Worm (Caenorhabditis elegans): Measurements from ENCODE around the gene Y53F4B.23.
"Not testable (repeated sequence)": the region's sequence is repeated elsewhere in the genome, so short reads cannot be mapped to it uniquely, and the experiment has no call there.

Y53F4B.23 gene

DNA sequence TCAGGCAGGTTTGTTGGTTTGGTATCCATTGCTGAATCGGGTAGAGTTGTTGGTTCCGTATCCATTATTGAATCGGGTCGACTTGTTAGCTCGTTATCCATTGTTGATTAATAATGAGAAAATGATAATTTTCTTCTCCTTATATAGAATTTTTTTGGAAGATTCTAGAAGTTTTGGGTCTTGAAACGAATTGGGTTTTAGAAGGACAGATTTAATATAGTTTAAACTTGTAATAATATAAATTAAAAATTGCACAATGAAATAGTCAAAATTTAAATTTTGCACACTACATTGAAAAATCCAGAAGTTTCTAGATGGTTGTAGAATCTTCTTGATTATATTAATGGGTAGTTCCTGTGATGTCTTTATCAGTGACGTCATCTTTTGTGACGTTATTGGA, 16.6 kb downstream of the Y53F4B.23 start, which contains the start of gene Y53F4B.26:
TSS of gene Y53F4B.26 (minus strand) at position 101 of the 400 bp plus-strand sequence.
- not testable (repeated sequence) for TF ChIP-seq hmbx-1 (tag; optimal IDR thresholded peaks at IDR 0.05); ets-7 (tag; optimal IDR thresholded peaks at IDR 0.05); scrt-1 (GFP tag; IDR thresholded peaks at IDR 0.05)

DNA sequence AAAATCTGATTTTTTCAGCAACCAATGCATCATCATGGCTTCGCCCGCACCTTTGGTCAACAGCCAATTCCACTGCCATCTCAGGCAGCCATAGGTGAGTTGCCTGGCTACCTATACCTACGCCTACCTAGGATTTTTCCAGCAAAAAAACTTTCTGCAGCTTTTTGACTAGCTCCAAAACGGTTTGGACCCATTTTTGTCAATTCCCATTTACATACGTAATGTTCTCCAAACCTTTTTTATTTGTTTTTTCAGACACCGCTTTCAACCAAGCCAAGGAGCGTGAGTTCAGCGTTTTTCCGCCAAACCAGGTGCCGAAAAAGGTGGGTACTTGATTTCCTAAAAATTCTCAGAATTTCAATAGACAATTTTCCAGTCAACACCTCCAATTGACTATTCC, 19.4 kb downstream of the Y53F4B.23 start:
- TF ChIP-seq ceh-13 (GFP tag; optimal IDR thresholded peaks at IDR 0.05) (no peak), pes-1 (GFP tag; IDR thresholded peaks at IDR 0.05) (no peak)

DNA sequence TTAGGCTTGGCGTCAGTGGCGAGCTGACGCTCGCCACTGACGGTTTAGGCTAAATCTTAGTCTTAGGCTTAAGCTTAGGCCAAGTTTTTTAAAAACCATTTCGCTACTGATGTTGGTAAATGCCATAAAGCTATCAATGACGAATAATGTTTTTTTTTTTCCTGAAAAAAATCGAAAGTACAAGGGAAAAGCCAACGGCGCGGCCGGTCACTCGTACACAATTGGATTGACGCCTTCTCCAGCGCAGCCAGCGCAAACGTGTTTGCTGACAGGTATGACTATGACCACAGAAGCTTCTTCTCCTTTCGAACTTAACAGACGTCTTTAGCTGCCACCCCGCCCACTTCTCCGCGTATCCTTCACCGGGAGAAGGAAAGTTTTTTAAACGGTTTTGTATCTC, 21.3 kb downstream of the Y53F4B.23 start, which contains the start of gene Y53F4B.27:
TSS of gene Y53F4B.27 (plus strand) at position 301 of the 400 bp plus-strand sequence.
- TF ChIP-seq ceh-13 (GFP tag; optimal IDR thresholded peaks at IDR 0.05) (no peak), aly-1 (tag; optimal IDR thresholded peaks at IDR 0.05) (no peak)

DNA sequence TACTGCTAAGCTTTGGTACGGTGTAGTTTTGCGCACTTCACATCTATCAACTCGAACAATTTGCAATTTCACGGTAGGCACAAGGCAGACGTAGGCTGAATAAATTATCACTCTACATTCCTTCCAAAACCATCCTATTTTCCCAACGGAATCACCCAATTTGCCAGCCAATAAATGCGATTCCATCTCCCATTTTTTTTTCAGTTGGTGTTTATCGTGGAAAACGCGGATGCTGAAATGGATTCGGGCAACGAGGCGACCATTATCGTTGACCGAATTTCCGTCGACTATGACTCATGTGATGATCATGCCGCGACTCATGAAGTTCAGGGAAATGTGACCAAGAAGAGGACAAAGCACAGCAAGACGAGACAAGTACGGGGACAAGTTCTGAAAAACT, 24.1 kb downstream of the Y53F4B.23 start:
- no peak for TF ChIP-seq hnd-1 (tag; optimal IDR thresholded peaks at IDR 0.05)

DNA sequence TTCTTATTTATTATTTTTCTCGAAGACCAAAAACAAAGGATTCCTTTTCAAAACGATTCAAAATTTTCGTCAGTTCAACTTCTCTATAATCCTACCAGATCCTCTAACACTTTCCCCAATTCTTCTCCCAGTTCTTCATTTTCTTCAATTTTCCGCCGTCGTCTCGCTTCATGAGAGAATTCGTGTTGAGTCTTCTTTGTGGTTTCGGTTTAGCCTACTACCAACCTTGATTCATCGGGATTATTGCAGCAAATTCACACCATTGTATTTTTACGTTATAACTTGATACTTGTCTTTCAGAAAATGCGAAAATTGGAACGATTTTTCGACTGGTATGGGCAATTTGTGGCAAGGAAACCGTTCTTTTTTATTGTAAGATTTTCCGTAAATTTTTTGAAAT, 33.6 kb downstream of the Y53F4B.23 start, which contains the start of gene ptr-20:
TSS of gene ptr-20 (plus strand) at position 301 of the 400 bp plus-strand sequence.
- TF ChIP-seq scrt-1 (GFP tag; IDR thresholded peaks at IDR 0.05): no peak
- no peak for TF ChIP-seq B0310.2 (tag; optimal IDR thresholded peaks at IDR 0.05)
- TF ChIP-seq F13C5.2 (tag; optimal IDR thresholded peaks at IDR 0.05): no peak
- no peak for TF ChIP-seq ceh-36 (tag; optimal IDR thresholded peaks at IDR 0.05)
- TF ChIP-seq tra-4 (tag; optimal IDR thresholded peaks at IDR 0.05): no peak
- TF ChIP-seq aly-1 (tag; optimal IDR thresholded peaks at IDR 0.05): no peak
- TF ChIP-seq hmbx-1 (tag; optimal IDR thresholded peaks at IDR 0.05): no peak
- no peak for TF ChIP-seq ama-1 (optimal IDR thresholded peaks at IDR 0.05)
- TF ChIP-seq hnd-1 (tag; optimal IDR thresholded peaks at IDR 0.05): no peak
- TF ChIP-seq tbx-37 (GFP tag; conservative IDR thresholded peaks at IDR 0.05): no peak
- TF ChIP-seq ets-7 (tag; optimal IDR thresholded peaks at IDR 0.05): no peak
- no peak for TF ChIP-seq pes-1 (GFP tag; IDR thresholded peaks at IDR 0.05)
- TF ChIP-seq ceh-13 (GFP tag; optimal IDR thresholded peaks at IDR 0.05): no peak

DNA sequence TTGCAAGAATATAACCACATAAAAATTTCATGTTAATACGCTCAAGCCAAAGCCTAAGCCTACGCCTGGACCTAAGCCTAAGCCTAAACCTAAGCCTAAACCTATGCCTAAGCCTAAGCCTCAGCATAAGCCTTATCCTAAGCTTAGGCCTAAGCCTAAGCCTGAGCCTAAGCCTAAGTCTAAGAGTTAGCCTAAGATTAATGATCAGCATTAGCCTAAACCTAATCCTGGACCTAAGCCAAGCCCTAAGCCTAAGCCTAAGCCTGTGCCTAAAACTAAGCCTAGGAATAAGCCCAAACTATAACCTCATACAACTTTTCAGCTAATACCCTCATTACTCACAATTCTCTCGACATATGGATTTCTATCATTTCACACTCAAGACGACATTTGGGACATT, 34.1 kb downstream of the Y53F4B.23 start:
- TF ChIP-seq hmg-4 (GFP tag; optimal IDR thresholded peaks at IDR 0.05): no peak
- TF ChIP-seq ceh-36 (tag; optimal IDR thresholded peaks at IDR 0.05): peak; percentile 82
- TF ChIP-seq F13C5.2 (tag; optimal IDR thresholded peaks at IDR 0.05): no peak
- no peak for TF ChIP-seq pes-1 (GFP tag; IDR thresholded peaks at IDR 0.05)

DNA sequence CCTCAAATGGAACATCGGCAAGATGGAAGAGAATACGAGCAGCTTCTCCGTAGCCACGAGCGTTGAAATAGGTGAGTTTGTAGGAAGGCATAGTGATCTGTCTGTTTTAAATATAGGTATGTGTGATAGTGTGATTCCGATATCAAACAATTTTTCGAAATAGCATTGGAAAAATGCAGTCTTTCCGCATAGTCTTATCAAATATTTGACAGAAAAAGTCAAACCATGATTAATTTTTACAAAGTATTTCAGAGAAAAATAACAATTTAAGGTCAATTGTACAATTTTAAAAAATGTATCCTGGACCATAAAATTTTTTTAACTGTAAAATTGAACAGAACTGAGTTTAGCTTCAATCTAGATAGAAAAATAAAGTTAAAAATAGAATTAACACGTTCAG, 40.1 kb downstream of the Y53F4B.23 start, which contains the start of gene gst-26:
TSS of gene gst-26 (minus strand) at position 101 of the 400 bp plus-strand sequence.
- TF ChIP-seq ceh-13 (GFP tag; optimal IDR thresholded peaks at IDR 0.05) (no peak), tbx-37 (GFP tag; conservative IDR thresholded peaks at IDR 0.05) (no peak), ama-1 (optimal IDR thresholded peaks at IDR 0.05) (no peak), flt-1 (GFP tag; IDR thresholded peaks at IDR 0.05) (no peak)

DNA sequence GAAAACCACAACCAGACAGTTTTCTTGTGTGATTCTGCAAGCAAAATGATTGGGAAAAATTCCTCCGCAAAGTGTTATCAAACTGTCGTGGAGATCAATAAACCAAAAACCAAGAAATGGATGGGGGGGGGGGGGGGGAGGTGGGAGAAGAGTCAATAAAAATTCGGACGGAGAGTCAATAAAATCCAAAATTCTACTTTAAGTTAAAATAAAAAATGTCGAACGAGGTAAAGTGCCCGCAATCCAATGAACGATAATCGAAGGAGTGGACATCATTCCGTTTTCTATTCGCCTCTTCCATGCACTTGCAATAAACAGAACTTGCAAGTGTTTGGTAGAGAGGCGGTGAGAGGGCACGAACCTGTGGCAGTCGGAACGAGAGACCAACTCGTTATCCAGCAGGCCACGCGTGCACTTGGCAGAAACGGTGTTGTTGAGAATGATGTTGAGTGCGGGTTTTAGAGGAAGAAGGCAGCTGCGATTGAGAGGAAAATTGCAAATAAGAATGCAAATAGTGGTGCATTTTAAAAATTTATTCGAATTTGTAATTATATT, 41.5 kb downstream of the Y53F4B.23 start, which contains the start of gene gst-27:
TSS of gene gst-27 (minus strand) at position 51 of the 555 bp plus-strand sequence.
- TF ChIP-seq B0310.2 (tag; optimal IDR thresholded peaks at IDR 0.05) (peak; percentile 76), ets-7 (tag; optimal IDR thresholded peaks at IDR 0.05) (peak; percentile 65), pes-1 (GFP tag; IDR thresholded peaks at IDR 0.05) (peak; percentile 88), sea-1 (GFP tag; conservative IDR thresholded peaks at IDR 0.05) (peak; percentile 86), flt-1 (GFP tag; IDR thresholded peaks at IDR 0.05) (peak; percentile 90), F13C5.2 (tag; optimal IDR thresholded peaks at IDR 0.05) (peak; percentile 92), scrt-1 (GFP tag; IDR thresholded peaks at IDR 0.05) (peak; percentile 91), hnd-1 (tag; optimal IDR thresholded peaks at IDR 0.05) (peak; percentile 79), ama-1 (optimal IDR thresholded peaks at IDR 0.05) (no peak), hmbx-1 (tag; optimal IDR thresholded peaks at IDR 0.05) (peak; percentile 43), tbx-11 (GFP tag; IDR thresholded peaks at IDR 0.05) (peak; percentile 86), aly-1 (tag; optimal IDR thresholded peaks at IDR 0.05) (peak; percentile 82), tra-4 (tag; optimal IDR thresholded peaks at IDR 0.05) (peak; percentile 33), ceh-36 (tag; optimal IDR thresholded peaks at IDR 0.05) (peak; percentile 81), ceh-13 (GFP tag; optimal IDR thresholded peaks at IDR 0.05) (peak; percentile 75), hmg-4 (GFP tag; optimal IDR thresholded peaks at IDR 0.05) (peak; percentile 92), tbx-37 (GFP tag; conservative IDR thresholded peaks at IDR 0.05) (peak; percentile 75)

DNA sequence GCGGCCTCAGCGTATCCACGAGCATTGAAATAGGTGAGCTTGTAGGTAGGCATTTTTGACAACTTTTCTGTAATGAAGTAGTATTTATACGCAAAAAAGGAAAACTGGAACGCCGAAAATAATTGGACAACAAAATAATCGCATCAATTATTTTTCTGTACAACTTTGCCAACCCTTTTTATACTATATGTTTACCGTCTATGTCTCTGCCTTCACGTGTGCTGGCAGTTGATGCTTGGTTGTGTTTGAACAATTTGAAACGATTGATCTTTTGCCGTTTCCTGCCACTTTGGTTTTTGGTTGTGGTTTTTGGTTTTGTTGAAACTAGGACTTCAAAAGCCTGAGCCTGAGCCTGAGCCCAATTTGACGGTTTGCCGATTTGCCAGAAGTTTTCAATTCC, 43.0 kb downstream of the Y53F4B.23 start, which contains the start of gene gst-28:
TSS of gene gst-28 (minus strand) at position 238 of the 400 bp plus-strand sequence.
- TF ChIP-seq ceh-13 (GFP tag; optimal IDR thresholded peaks at IDR 0.05) (no peak), sea-1 (GFP tag; conservative IDR thresholded peaks at IDR 0.05) (no peak), hnd-1 (tag; optimal IDR thresholded peaks at IDR 0.05) (no peak), pes-1 (GFP tag; IDR thresholded peaks at IDR 0.05) (no peak), aly-1 (tag; optimal IDR thresholded peaks at IDR 0.05) (no peak), tbx-11 (GFP tag; IDR thresholded peaks at IDR 0.05) (no peak), ets-7 (tag; optimal IDR thresholded peaks at IDR 0.05) (no peak), tbx-37 (GFP tag; conservative IDR thresholded peaks at IDR 0.05) (no peak), hmg-4 (GFP tag; optimal IDR thresholded peaks at IDR 0.05) (no peak), ceh-36 (tag; optimal IDR thresholded peaks at IDR 0.05) (no peak), ama-1 (optimal IDR thresholded peaks at IDR 0.05) (no peak), flt-1 (GFP tag; IDR thresholded peaks at IDR 0.05) (no peak), hmbx-1 (tag; optimal IDR thresholded peaks at IDR 0.05) (no peak), B0310.2 (tag; optimal IDR thresholded peaks at IDR 0.05) (no peak), scrt-1 (GFP tag; IDR thresholded peaks at IDR 0.05) (no peak), F13C5.2 (tag; optimal IDR thresholded peaks at IDR 0.05) (no peak), tra-4 (tag; optimal IDR thresholded peaks at IDR 0.05) (no peak)

Data from whole organism, early embryonic.